Worm (Caenorhabditis elegans) whole organism, young adult: ENCODE data around the gene T24F1.7.

Source experiments
- B0019.2 ChIP-seq: fragments of 200-800 bp; sonication (Bioruptor generic); conservative IDR thresholded peaks from 2 replicates; pipeline ENCODE4 v1.3.6; 2022; ENCODE audit warnings: missing genetic modification reagents, missing genetic modification characterization, missing compliant biosample characterization
- B0261.1 ChIP-seq: sonication (generic microtip); optimal IDR thresholded peaks from 2 replicates; lab custom pipeline; 2016; ENCODE audit warnings: mild to moderate bottlenecking, missing genetic modification characterization, moderate library complexity, missing compliant biosample characterization
- B0336.3 ChIP-seq: fragments of 200-800 bp; sonication (Bioruptor generic); IDR thresholded peaks from 2 replicates; pipeline ENCODE4 v1.3.6; 2022; ENCODE audit warnings: missing genetic modification characterization, missing compliant biosample characterization
- D2030.7 ChIP-seq: fragments of 200-800 bp; sonication (Bioruptor generic); IDR thresholded peaks from 2 replicates; pipeline ENCODE4 v1.3.6; 2022; ENCODE audit warnings: missing genetic modification reagents, missing genetic modification characterization, missing compliant biosample characterization
- F57A8.1 ChIP-seq: fragments of 200-800 bp; sonication (Bioruptor generic); optimal IDR thresholded peaks from 2 replicates; lab custom pipeline; 2018; ENCODE audit warnings: mild to moderate bottlenecking, missing genetic modification characterization, moderate library complexity, missing compliant biosample characterization
- Y53G8AR.9 ChIP-seq: fragments of 200-800 bp; sonication (Bioruptor generic); conservative IDR thresholded peaks from 2 replicates; pipeline ENCODE4 v1.3.6; 2022; ENCODE audit warnings: missing genetic modification reagents, missing genetic modification characterization, missing compliant biosample characterization
- Y95B8A.8 ChIP-seq: fragments of 200-800 bp; sonication (Bioruptor generic); IDR thresholded peaks from 2 replicates; pipeline ENCODE4 v1.3.6; 2022; ENCODE audit warnings: missing genetic modification reagents, missing genetic modification characterization, missing compliant biosample characterization
- ama-1 ChIP-seq, 3 experiments: fragments of 150-350 bp in 1 of 3; sonication (generic microtip) in 2 of 3; optimal IDR thresholded peaks; 2 replicates each; lab custom pipeline; 2014 to 2018; ENCODE audit warnings: missing biosample characterization in 2 of 3, missing genetic modification characterization in 2 of 3, missing genetic modification reagents in 2 of 3
- attf-5 ChIP-seq: fragments of 200-800 bp; sonication (Bioruptor generic); optimal IDR thresholded peaks from 2 replicates; lab custom pipeline; 2018; ENCODE audit warnings: mild to moderate bottlenecking, missing genetic modification characterization, missing compliant biosample characterization
- bed-1 ChIP-seq: fragments of 200-800 bp; sonication (Bioruptor generic); IDR thresholded peaks from 2 replicates; pipeline ENCODE4 v1.3.6; 2022; ENCODE audit warnings: missing genetic modification reagents, missing genetic modification characterization, missing compliant biosample characterization
- ceh-100 ChIP-seq: fragments of 200-800 bp; sonication (Bioruptor generic); IDR thresholded peaks from 2 replicates; pipeline ENCODE4 v1.3.6; 2022; ENCODE audit warnings: missing genetic modification reagents, missing genetic modification characterization, missing compliant biosample characterization
- ceh-40 ChIP-seq: fragments of 200-800 bp; sonication (Bioruptor generic); IDR thresholded peaks from 2 replicates; pipeline ENCODE4 v1.3.6; 2022; ENCODE audit warnings: missing genetic modification characterization, missing compliant biosample characterization
- efl-1 ChIP-seq: fragments of 150-350 bp; optimal IDR thresholded peaks from 2 replicates; lab custom pipeline; 2014; ENCODE audit warnings: missing biosample characterization, missing genetic modification reagents, missing genetic modification characterization
- egl-44 ChIP-seq: fragments of 200-800 bp; sonication (Bioruptor generic); IDR thresholded peaks from 2 replicates; pipeline ENCODE4 v1.3.6; 2022; ENCODE audit warnings: missing genetic modification reagents, missing genetic modification characterization, missing compliant biosample characterization
- hmg-1.2 ChIP-seq: fragments of 200-800 bp; sonication (Bioruptor generic); IDR thresholded peaks from 2 replicates; pipeline ENCODE4 v1.3.6; 2022; ENCODE audit warnings: missing genetic modification reagents, missing genetic modification characterization, missing compliant biosample characterization
- let-607 ChIP-seq, 2 experiments: fragments of 200-800 bp in 1 of 2; sonication (Bioruptor generic) in 1 of 2; sonication (generic microtip) in 1 of 2; optimal IDR thresholded peaks; 2 replicates each; lab custom pipeline; 2016 to 2018; ENCODE audit warnings: mild to moderate bottlenecking in 2 of 2, missing compliant biosample characterization in 2 of 2, missing genetic modification characterization in 2 of 2, moderate library complexity in 2 of 2, missing genotype in 1 of 2
- lin-26 ChIP-seq: fragments of 200-800 bp; sonication (Bioruptor generic); IDR thresholded peaks from 2 replicates; pipeline ENCODE4 v1.3.6; 2022; ENCODE audit warnings: missing genetic modification reagents, missing genetic modification characterization, missing compliant biosample characterization
- lin-40 ChIP-seq: sonication (generic microtip); optimal IDR thresholded peaks from 2 replicates; lab custom pipeline; 2016; ENCODE audit warnings: missing genetic modification characterization, mild to moderate bottlenecking, missing compliant biosample characterization, missing genotype, missing genetic modification reagents
- lsl-1 ChIP-seq: fragments of 200-800 bp; sonication (Bioruptor generic); optimal IDR thresholded peaks from 2 replicates; lab custom pipeline; 2018; ENCODE audit warnings: mild to moderate bottlenecking, missing genetic modification characterization, moderate library complexity, missing compliant biosample characterization
- madf-3 ChIP-seq: fragments of 200-800 bp; sonication (Bioruptor generic); IDR thresholded peaks from 2 replicates; pipeline ENCODE4 v1.3.6; 2022; ENCODE audit warnings: missing genetic modification reagents, missing genetic modification characterization, missing compliant biosample characterization
- madf-6 ChIP-seq: fragments of 200-800 bp; sonication (Bioruptor generic); IDR thresholded peaks from 2 replicates; pipeline ENCODE4 v1.3.6; 2022; ENCODE audit warnings: missing genetic modification reagents, missing genetic modification characterization, missing compliant biosample characterization
- mcd-1 ChIP-seq: fragments of 200-800 bp; sonication (Bioruptor generic); IDR thresholded peaks from 2 replicates; pipeline ENCODE4 v1.3.6; 2022; ENCODE audit warnings: missing genetic modification reagents, missing genetic modification characterization, missing compliant biosample characterization
- mxl-1 ChIP-seq: sonication (generic microtip); optimal IDR thresholded peaks from 2 replicates; lab custom pipeline; 2016; ENCODE audit warnings: missing genetic modification characterization, missing compliant biosample characterization
- nfya-1 ChIP-seq: sonication (generic microtip); optimal IDR thresholded peaks from 2 replicates; lab custom pipeline; 2017; ENCODE audit warnings: antibody characterized with exemption, missing compliant biosample characterization, missing genetic modification characterization, borderline replicate concordance; ENCODE audit not compliant: insufficient read depth
- nfyb-1 ChIP-seq: fragments of 200-800 bp; sonication (Bioruptor generic); IDR thresholded peaks from 2 replicates; pipeline ENCODE4 v1.3.6; 2022; ENCODE audit warnings: missing genetic modification reagents, missing genetic modification characterization, missing compliant biosample characterization
- nhr-80 ChIP-seq: sonication (generic microtip); optimal IDR thresholded peaks from 2 replicates; lab custom pipeline; 2016; ENCODE audit warnings: missing genetic modification characterization, missing compliant biosample characterization
- pbrm-1 ChIP-seq: fragments of 200-800 bp; sonication (Bioruptor generic); IDR thresholded peaks from 2 replicates; pipeline ENCODE4 v1.3.6; 2022; ENCODE audit warnings: missing genetic modification reagents, missing genetic modification characterization, missing compliant biosample characterization
- rcor-1 ChIP-seq: fragments of 200-800 bp; sonication (Bioruptor generic); IDR thresholded peaks from 2 replicates; pipeline ENCODE4 v1.3.6; 2022; ENCODE audit warnings: missing genetic modification reagents, missing genetic modification characterization, missing compliant biosample characterization
- repo-1 ChIP-seq: sonication (generic microtip); optimal IDR thresholded peaks from 2 replicates; lab custom pipeline; 2017; ENCODE audit warnings: mild to moderate bottlenecking, missing genetic modification characterization, missing compliant biosample characterization
- rpc-1 ChIP-seq, 2 experiments: fragments of 150-350 bp in 1 of 2; sonication (generic microtip) in 1 of 2; optimal IDR thresholded peaks; 2 replicates each; lab custom pipeline; 2014 to 2018; ENCODE audit warnings: missing biosample characterization in 1 of 2, missing genetic modification characterization in 1 of 2, missing genetic modification reagents in 1 of 2, missing genotype in 1 of 2
- sea-2 ChIP-seq: fragments of 200-800 bp; sonication (Bioruptor generic); IDR thresholded peaks from 2 replicates; pipeline ENCODE4 v1.3.6; 2022; ENCODE audit warnings: missing genetic modification characterization, missing compliant biosample characterization
- snpc-1.1 ChIP-seq: sonication (generic microtip); optimal IDR thresholded peaks from 2 replicates; lab custom pipeline; 2017; ENCODE audit warnings: missing genetic modification characterization, mild to moderate bottlenecking, missing compliant biosample characterization, antibody characterized with exemption, moderate library complexity, missing genotype, missing genetic modification reagents; ENCODE audit not compliant: insufficient read depth
- snpc-1.3 ChIP-seq: sonication (generic microtip); optimal IDR thresholded peaks from 2 replicates; lab custom pipeline; 2017; ENCODE audit warnings: missing genetic modification characterization, mild to moderate bottlenecking, missing compliant biosample characterization, antibody characterized with exemption, moderate library complexity, missing genotype, missing genetic modification reagents; ENCODE audit not compliant: insufficient read depth
- snpc-3.4 ChIP-seq: sonication (generic microtip); optimal IDR thresholded peaks from 2 replicates; lab custom pipeline; 2017; ENCODE audit warnings: missing genetic modification characterization, mild to moderate bottlenecking, missing compliant biosample characterization, antibody characterized with exemption, moderate library complexity, missing genotype, missing genetic modification reagents
- snpc-4 ChIP-seq, 5 experiments: fragments of 150-350 bp in 1 of 5; sonication (generic microtip) in 4 of 5; optimal IDR thresholded peaks; 2 replicates each; lab custom pipeline; 2014 to 2018; ENCODE audit warnings: missing genetic modification characterization in 5 of 5, missing biosample characterization in 3 of 5, antibody characterized with exemption in 2 of 5, mild to moderate bottlenecking in 2 of 5, missing compliant biosample characterization in 2 of 5, missing genotype in 2 of 5, moderate library complexity in 2 of 5, missing genetic modification reagents in 1 of 5
- somi-1 ChIP-seq: fragments of 200-800 bp; sonication (Bioruptor generic); optimal IDR thresholded peaks from 2 replicates; lab custom pipeline; 2018; ENCODE audit warnings: mild to moderate bottlenecking, missing genetic modification characterization, missing compliant biosample characterization
- tbp1 ChIP-seq: fragments of 200-800 bp; sonication (Bioruptor generic); optimal IDR thresholded peaks from 2 replicates; lab custom pipeline; 2018; ENCODE audit warnings: mild to moderate bottlenecking, missing genetic modification characterization, missing compliant biosample characterization
- xnd-1 ChIP-seq: sonication (generic microtip); optimal IDR thresholded peaks from 2 replicates; lab custom pipeline; 2016; ENCODE audit warnings: missing genotype, missing genetic modification reagents, missing genetic modification characterization, missing compliant biosample characterization
- ztf-18 ChIP-seq: sonication (generic microtip); optimal IDR thresholded peaks from 2 replicates; lab custom pipeline; 2016; ENCODE audit warnings: missing genotype, mild to moderate bottlenecking, missing genetic modification characterization, missing compliant biosample characterization
- ztf-25 ChIP-seq: fragments of 200-800 bp; sonication (Bioruptor generic); IDR thresholded peaks from 2 replicates; pipeline ENCODE4 v1.3.6; 2022; ENCODE audit warnings: missing genetic modification reagents, missing genetic modification characterization, missing compliant biosample characterization
- ztf-28 ChIP-seq: fragments of 200-800 bp; sonication (Bioruptor generic); IDR thresholded peaks from 2 replicates; pipeline ENCODE4 v1.3.6; 2022; ENCODE audit warnings: missing genetic modification reagents, missing genetic modification characterization, missing compliant biosample characterization
- ztf-3 ChIP-seq: fragments of 200-800 bp; sonication (Bioruptor generic); optimal IDR thresholded peaks from 2 replicates; lab custom pipeline; 2018; ENCODE audit warnings: mild to moderate bottlenecking, missing genetic modification characterization, missing compliant biosample characterization

Gene T24F1.7

DNA sequence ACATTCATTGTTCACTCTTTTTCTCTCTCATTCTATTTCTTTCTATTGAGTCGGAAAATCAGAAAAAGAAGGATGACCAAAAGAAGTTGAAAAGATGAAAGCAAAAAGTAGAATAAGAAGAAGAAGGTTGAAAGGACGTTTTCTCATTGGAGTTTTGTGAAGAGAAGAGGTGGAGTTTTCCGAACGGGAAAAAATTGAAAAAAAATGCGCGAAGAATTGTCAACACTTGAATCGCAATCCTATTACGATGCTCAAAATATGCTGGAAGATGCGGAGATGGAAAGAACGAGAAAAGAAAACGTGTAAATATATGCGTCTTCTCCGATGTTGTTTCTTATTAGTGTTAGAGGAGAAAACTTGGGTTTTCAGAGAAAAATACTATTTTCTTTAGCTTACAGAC is 21.1 kb downstream of the T24F1.7 start (continued):
- no peak for TF ChIP-seq snpc-1.1 (tag; lab: Kevin White, UChicago)

DNA sequence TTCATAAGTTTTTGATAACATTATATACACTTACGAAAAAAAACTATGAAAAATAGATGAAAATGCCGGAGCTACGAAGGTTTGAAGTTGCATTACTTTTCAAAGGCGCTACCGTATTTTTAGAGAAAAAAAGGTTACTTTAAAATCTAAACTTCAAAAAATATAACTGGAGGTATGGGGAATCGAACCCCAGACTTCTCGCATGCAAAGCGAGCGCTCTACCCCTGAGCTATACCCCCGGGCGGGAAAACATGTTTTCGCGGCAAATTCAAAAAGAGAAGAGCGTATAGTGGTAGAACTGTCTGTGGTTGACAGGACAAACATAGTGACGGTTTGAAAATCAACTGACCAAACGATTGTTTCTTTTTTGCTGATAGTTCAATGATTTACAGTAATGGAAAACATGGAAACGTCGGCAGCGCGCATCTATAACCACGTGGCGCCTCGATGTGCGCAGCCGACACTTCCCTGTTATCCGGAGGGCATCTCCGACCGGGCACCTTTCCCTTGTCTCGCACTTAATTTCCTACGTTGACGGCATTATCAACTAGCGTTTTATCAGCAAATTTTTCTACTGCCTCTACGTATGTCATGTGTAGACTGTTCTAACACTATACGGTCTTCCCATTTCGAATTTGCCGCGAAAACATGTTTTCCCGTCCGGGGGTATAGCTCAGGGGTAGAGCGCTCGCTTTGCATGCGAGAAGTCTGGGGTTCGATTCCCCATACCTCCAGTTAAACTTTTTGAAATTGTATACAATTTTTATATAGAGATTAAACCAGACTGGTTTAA is 21.7 kb downstream of the T24F1.7 start:
- TF ChIP-seq ama-1 (optimal IDR thresholded peaks at IDR 0.05; lab: Kevin White, UChicago), result no peak
- peak in 1 of 2 experiments; percentile 48 for TF ChIP-seq ama-1 (GFP tag; optimal IDR thresholded peaks at IDR 0.05; lab: Kevin White, UChicago)
- TF ChIP-seq rcor-1, result peak; percentile 40
- TF ChIP-seq somi-1 (GFP tag; lab: Kevin White, UChicago), result no peak
- no peak for TF ChIP-seq xnd-1 (tag; lab: Kevin White, UChicago)
- TF ChIP-seq madf-6 (GFP tag; lab: Robert Waterston, UW), result peak; percentile 72
- 0 out of 2 replicates have a peak, but pooled peaks have one; percentile 5 for TF ChIP-seq bed-1 (GFP tag; lab: Robert Waterston, UW)
- TF ChIP-seq nfya-1 (tag; lab: Kevin White, UChicago), result no peak
- peak; percentile 62; the same call in 1 of the 2 replicates for TF ChIP-seq ztf-25
- TF ChIP-seq sea-2 (GFP tag; lab: Robert Waterston, UW), result no peak
- no peak for TF ChIP-seq ceh-40 (GFP tag; lab: Robert Waterston, UW)
- TF ChIP-seq Y95B8A.8, result no peak
- TF ChIP-seq let-607 (tag; optimal IDR thresholded peaks at IDR 0.05; lab: Kevin White, UChicago), result peak in 1 of 2 experiments; percentile 33
- TF ChIP-seq pbrm-1 (GFP tag; lab: Robert Waterston, UW), result 0 out of 2 replicates have a peak, but pooled peaks have one; percentile 28
- TF ChIP-seq D2030.7 (GFP tag; lab: Robert Waterston, UW), result 0 out of 2 replicates have a peak, but pooled peaks have one; percentile 8
- peak; percentile 74 for TF ChIP-seq B0261.1 (tag; lab: Kevin White, UChicago)
- TF ChIP-seq lsl-1 (GFP tag; lab: Kevin White, UChicago), result peak; percentile 17
- TF ChIP-seq ztf-28 (GFP tag; lab: Robert Waterston, UW), result no peak
- peak; percentile 7 for TF ChIP-seq lin-40
- peak; percentile 54 for TF ChIP-seq efl-1
- peak; percentile 22 for TF ChIP-seq hmg-1.2 (GFP tag; lab: Robert Waterston, UW)
- peak; percentile 85 for TF ChIP-seq tbp1 (GFP tag; lab: Kevin White, UChicago)
- TF ChIP-seq rpc-1 (optimal IDR thresholded peaks at IDR 0.05; lab: Kevin White, UChicago), result peak; percentile 60
- TF ChIP-seq rpc-1 (tag; optimal IDR thresholded peaks at IDR 0.05; lab: Kevin White, UChicago), result peak; percentile 73
- peak; percentile 84 for TF ChIP-seq snpc-1.1 (tag; lab: Kevin White, UChicago)
- TF ChIP-seq repo-1, result no peak
- TF ChIP-seq mcd-1 (GFP tag; lab: Robert Waterston, UW), result peak; percentile 32; the same call in 1 of the 2 replicates
- TF ChIP-seq B0336.3 (GFP tag; lab: Robert Waterston, UW), result peak; percentile 44; the same call in 1 of the 2 replicates
- peak; percentile 53; the same call in 1 of the 2 replicates for TF ChIP-seq ceh-100 (GFP tag; lab: Robert Waterston, UW)
- peak; percentile 84 for TF ChIP-seq lin-26 (GFP tag; lab: Robert Waterston, UW)
- TF ChIP-seq nfyb-1 (GFP tag; lab: Robert Waterston, UW), result peak; percentile 57
- no peak for TF ChIP-seq madf-3 (GFP tag; lab: Robert Waterston, UW)
- no peak for TF ChIP-seq F57A8.1
- TF ChIP-seq nhr-80, result peak; percentile 48
- TF ChIP-seq ztf-3 (GFP tag; lab: Kevin White, UChicago), result no peak
- no peak for TF ChIP-seq snpc-4 (GFP tag; optimal IDR thresholded peaks at IDR 0.05; lab: Kevin White, UChicago)
- peak; percentile 65 to 94 (median 93) for TF ChIP-seq snpc-4 (tag; optimal IDR thresholded peaks at IDR 0.05; lab: Kevin White, UChicago)
- peak; percentile 61 for TF ChIP-seq snpc-1.3 (tag; lab: Kevin White, UChicago)
- TF ChIP-seq B0019.2 (GFP tag; lab: Robert Waterston, UW), result no peak
- peak; percentile 9 for TF ChIP-seq attf-5
- TF ChIP-seq snpc-3.4 (tag; lab: Kevin White, UChicago), result peak; percentile 9
- peak; percentile 22 for TF ChIP-seq ztf-18 (tag; lab: Kevin White, UChicago)
- no peak for TF ChIP-seq Y53G8AR.9
- TF ChIP-seq mxl-1, result no peak
- peak; percentile 68; the same call in 1 of the 2 replicates for TF ChIP-seq egl-44 (GFP tag; lab: Robert Waterston, UW)
